Fruit fly (Drosophila melanogaster) Kc167 (cell line): Measurements from ENCODE around the gene CG10019.

ENCODE experiments used
- Myc ChIP-seq: fragments of >200 bp; optimal IDR thresholded peaks from 2 replicates; lab custom pipeline; 2017; ENCODE audit warnings: missing external identifiers
- Sin3A ChIP-seq: fragments of >200 bp; optimal IDR thresholded peaks from 2 replicates; lab custom pipeline; 2018; ENCODE audit warnings: missing external identifiers
- h ChIP-seq: fragments of >200 bp; optimal IDR thresholded peaks from 3 replicates; lab custom pipeline; 2018; ENCODE audit warnings: missing external identifiers
- insv ChIP-seq: fragments of >200 bp; optimal IDR thresholded peaks from 3 replicates; lab custom pipeline; 2018; ENCODE audit warnings: missing external identifiers
- psq ChIP-seq: fragments of >200 bp; optimal IDR thresholded peaks from 2 replicates; lab custom pipeline; 2017; ENCODE audit warnings: missing external identifiers
- ttk ChIP-seq: sonication (Bioruptor generic); optimal IDR thresholded peaks from 2 replicates; lab custom pipeline; 2017; ENCODE audit warnings: missing external identifiers

DNA sequence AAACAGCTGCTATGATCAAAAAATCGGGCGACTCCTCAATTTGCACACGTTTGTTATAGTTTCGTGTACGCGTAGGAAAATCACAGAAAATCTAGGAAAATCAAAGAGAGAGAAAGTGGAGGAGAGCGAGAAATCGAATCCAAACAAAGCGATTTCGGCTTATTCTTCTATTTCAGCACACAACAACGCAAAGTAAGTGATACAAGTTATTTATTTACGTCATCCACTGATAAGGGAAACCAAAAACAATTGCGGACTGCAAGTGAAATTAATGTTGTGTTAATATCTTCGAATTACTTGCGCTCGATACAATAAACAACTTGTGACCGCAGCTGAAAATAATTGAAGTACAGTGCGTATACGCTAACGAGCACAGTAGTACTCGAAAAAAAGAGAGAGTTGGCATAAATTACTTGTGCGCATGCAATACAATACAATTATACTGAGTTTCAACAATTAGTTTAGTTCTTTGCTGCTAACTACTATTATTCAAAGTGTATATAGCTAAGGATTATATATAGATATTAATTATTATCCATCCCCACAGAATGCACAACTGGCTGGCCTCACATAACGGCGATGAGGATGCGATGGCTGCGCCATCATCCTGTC, 16.6 kb upstream of the CG10019 start:
- TF ChIP-seq insv (no peak), psq (lab: Kevin White, UChicago) (no peak), Myc (lab: Kevin White, UChicago) (no peak), h (lab: Kevin White, UChicago) (no peak), Sin3A (lab: Kevin White, UChicago) (no peak), ttk (lab: Kevin White, UChicago) (no peak)
